Worm (Caenorhabditis elegans): ENCODE data around the gene spe-18.

The spe-18 gene

DNA sequence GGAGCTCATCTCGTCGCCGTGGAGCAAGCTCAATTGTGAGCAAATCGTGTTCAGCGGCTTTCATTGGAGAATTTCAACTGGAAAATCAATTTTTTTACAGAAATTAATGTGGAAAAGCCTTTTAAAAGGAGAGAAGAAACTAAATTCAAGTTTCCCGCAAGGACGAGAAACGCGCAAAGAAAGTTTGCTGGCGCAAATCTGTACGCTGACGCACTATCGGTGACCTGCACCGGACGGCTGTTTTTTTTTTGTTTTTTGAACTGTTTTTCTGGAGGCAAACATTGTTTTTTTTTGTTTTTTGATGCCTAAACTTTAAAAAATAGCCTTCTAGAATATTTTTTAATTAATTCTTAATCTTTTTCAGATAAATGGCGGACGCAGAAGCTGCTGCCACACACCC, 3.8 kb upstream of the spe-18 start, which contains the start of the genes hpr-17 and F32A11.1 (continued):
- TF ChIP-seq nhr-48 (tag; optimal IDR thresholded peaks at IDR 0.05) (peak; percentile 46), lin-39 (tag; optimal IDR thresholded peaks at IDR 0.05) (no peak), dmd-8 (GFP tag; IDR thresholded peaks at IDR 0.05) (no peak), nhr-10 (tag; optimal IDR thresholded peaks at IDR 0.05) (no peak), saeg-2 (GFP tag; IDR thresholded peaks at IDR 0.05) (no peak), dpl-1 (GFP tag; optimal IDR thresholded peaks at IDR 0.05) (peak; percentile 98), mxl-3 (GFP tag; optimal IDR thresholded peaks at IDR 0.05) (no peak), fkh-10 (GFP tag; optimal IDR thresholded peaks at IDR 0.05) (peak; percentile 68), zip-2 (tag; optimal IDR thresholded peaks at IDR 0.05) (no peak), mdl-1 (tag; optimal IDR thresholded peaks at IDR 0.05) (peak in 1 of 2 experiments; percentile 51), arid-1 (GFP tag; conservative IDR thresholded peaks at IDR 0.05) (no peak), duxl-1 (tag; optimal IDR thresholded peaks at IDR 0.05; ENCODE audit: poor library complexity) (peak; percentile 71), sdz-12 (GFP tag; optimal IDR thresholded peaks at IDR 0.05) (no peak), nhr-6 (tag; optimal IDR thresholded peaks at IDR 0.05) (peak; percentile 75), nhr-76 (tag; optimal IDR thresholded peaks at IDR 0.05) (no peak), snpc-1.2 (GFP tag; IDR thresholded peaks at IDR 0.05) (no peak), lir-3 (tag; optimal IDR thresholded peaks at IDR 0.05) (no peak), daf-8 (GFP tag; IDR thresholded peaks at IDR 0.05) (no peak), zag-1 (tag; optimal IDR thresholded peaks at IDR 0.05) (no peak), zfp-2 (tag; optimal IDR thresholded peaks at IDR 0.05) (no peak), F26F4.8 (GFP tag; conservative IDR thresholded peaks at IDR 0.05) (no peak), hif-1 (tag; optimal IDR thresholded peaks at IDR 0.05) (peak in 1 of 2 experiments; percentile 66), nhr-77 (tag; optimal IDR thresholded peaks at IDR 0.05) (peak; percentile 2), dmd-9 (GFP tag; IDR thresholded peaks at IDR 0.05) (0 out of 2 replicates have a peak, but pooled peaks have one; percentile 40), Y105C5A.15 (GFP tag; IDR thresholded peaks at IDR 0.05) (no peak), ZK546.5 (tag; optimal IDR thresholded peaks at IDR 0.05) (no peak), ama-1 (optimal IDR thresholded peaks at IDR 0.05) (peak; percentile 55)

DNA sequence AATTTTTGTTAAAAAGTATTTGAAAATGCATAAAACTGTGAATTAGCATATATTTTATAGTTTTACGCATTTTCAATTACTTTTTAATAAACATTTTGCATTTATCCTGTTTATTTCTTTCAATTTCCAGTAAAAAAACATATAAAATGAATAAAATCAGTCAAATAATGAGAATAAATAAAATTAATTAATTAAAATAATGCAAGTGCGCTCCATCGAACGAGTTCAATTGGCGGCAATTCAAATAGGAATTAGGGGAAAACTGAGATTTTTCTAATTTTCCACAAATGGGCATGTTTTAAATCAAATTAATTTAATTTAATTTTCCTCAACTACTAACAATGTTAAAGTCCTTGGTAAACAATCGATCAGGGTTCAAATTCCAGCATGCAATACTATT, 2.9 kb upstream of the spe-18 start:
- TF ChIP-seq lin-38 (GFP tag; IDR thresholded peaks at IDR 0.05): peak; percentile 69
- no peak for TF ChIP-seq nhr-111 (GFP tag; optimal IDR thresholded peaks at IDR 0.05)
- TF ChIP-seq aly-2 (tag; optimal IDR thresholded peaks at IDR 0.05): no peak
- TF ChIP-seq vab-7 (GFP tag; IDR thresholded peaks at IDR 0.05): no peak

DNA sequence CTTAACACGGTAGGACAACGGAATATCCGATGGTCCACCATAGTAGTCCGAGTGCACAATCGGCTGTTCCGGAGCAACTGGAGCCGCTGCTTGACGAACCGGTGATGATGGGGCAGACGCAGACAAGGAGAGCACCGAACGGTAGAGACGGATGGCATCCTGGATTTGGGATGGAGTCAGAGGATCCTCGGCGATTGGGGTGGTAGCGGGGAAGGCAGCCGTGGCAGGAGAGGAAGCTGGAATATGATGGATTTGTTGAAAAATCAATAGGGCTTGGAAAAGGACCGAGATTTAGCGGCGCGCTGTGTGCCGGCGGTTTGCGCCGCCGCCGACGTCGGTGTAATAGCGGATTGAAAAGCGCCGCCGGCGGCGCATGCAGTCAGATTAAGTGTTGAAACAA, 790 bp downstream of the spe-18 start:
- TF ChIP-seq lin-29 (GFP tag; IDR thresholded peaks at IDR 0.05) (no peak), T20F7.1 (GFP tag; optimal IDR thresholded peaks at IDR 0.05) (no peak), ama-1 (optimal IDR thresholded peaks at IDR 0.05) (no peak), fos-1 (tag; optimal IDR thresholded peaks at IDR 0.05) (no peak), set-16 (GFP tag; IDR thresholded peaks at IDR 0.05) (peak; percentile 81), F26F4.8 (GFP tag; conservative IDR thresholded peaks at IDR 0.05) (no peak), aha-1 (tag) (peak; percentile 32), nhr-111 (GFP tag; optimal IDR thresholded peaks at IDR 0.05) (no peak), nhr-41 (GFP tag; IDR thresholded peaks at IDR 0.05) (no peak)

DNA sequence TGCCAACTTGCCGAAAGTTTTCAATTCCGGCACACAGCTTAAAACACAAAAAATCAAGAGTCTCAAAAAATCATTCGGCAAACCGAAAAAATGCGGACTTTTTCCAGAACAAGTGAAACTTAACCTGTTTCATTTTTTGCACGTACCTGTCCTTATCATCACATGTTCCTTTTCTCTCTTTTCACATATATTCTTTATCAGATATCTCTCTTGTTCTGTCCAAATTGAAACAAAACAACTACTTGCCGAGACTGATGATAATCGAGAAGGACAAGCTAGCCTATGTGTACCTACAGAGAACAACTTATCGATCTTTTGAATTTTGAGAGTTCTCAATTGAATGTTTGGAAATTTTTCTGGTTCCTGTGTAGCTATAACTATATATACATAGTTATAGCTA, 3.2 kb downstream of the spe-18 start:
- peak; percentile 29 for TF ChIP-seq hlh-11 (tag; optimal IDR thresholded peaks at IDR 0.05)
- TF ChIP-seq F37D6.2 (tag; optimal IDR thresholded peaks at IDR 0.05): no peak
- peak; percentile 80 for TF ChIP-seq nhr-28 (tag; optimal IDR thresholded peaks at IDR 0.05)
- TF ChIP-seq hlh-30 (tag; optimal IDR thresholded peaks at IDR 0.05; ENCODE audit: insufficient read depth): peak; percentile 16
- 0 out of 2 replicates have a peak, but pooled peaks have one; percentile 18 for TF ChIP-seq dmd-6 (GFP tag; IDR thresholded peaks at IDR 0.05)
- peak in 1 of 2 experiments; percentile 80 for TF ChIP-seq unc-62 (GFP tag; optimal IDR thresholded peaks at IDR 0.05 in 1 of 2)
- no peak for TF ChIP-seq unc-62 (tag; optimal IDR thresholded peaks at IDR 0.05)
- TF ChIP-seq ceh-82 (tag; optimal IDR thresholded peaks at IDR 0.05): no peak
- peak; percentile 84 for TF ChIP-seq aha-1 (tag)
- peak; percentile 12 for TF ChIP-seq mxl-3 (GFP tag; optimal IDR thresholded peaks at IDR 0.05)
